Worm (Caenorhabditis elegans) whole organism, early embryonic: ENCODE measurements around the gene F13E9.19.

ENCODE experiments used
- aly-1 ChIP-seq: sonication (generic microtip); optimal IDR thresholded peaks from 2 replicates; lab custom pipeline; 2016; ENCODE audit warnings: missing genetic modification characterization, missing compliant biosample characterization
- ama-1 ChIP-seq: fragments of 150-350 bp; optimal IDR thresholded peaks from 2 replicates; lab custom pipeline; 2014
- pes-1 ChIP-seq: fragments of 200-800 bp; sonication (Bioruptor generic); IDR thresholded peaks from 2 replicates; pipeline ENCODE4 v1.3.6; 2022; ENCODE audit warnings: missing genetic modification reagents, missing genetic modification characterization, missing compliant biosample characterization
- scrt-1 ChIP-seq: fragments of 200-800 bp; sonication (Bioruptor generic); IDR thresholded peaks from 2 replicates; pipeline ENCODE4 v1.3.6; 2022; ENCODE audit warnings: missing genetic modification characterization, missing compliant biosample characterization

DNA sequence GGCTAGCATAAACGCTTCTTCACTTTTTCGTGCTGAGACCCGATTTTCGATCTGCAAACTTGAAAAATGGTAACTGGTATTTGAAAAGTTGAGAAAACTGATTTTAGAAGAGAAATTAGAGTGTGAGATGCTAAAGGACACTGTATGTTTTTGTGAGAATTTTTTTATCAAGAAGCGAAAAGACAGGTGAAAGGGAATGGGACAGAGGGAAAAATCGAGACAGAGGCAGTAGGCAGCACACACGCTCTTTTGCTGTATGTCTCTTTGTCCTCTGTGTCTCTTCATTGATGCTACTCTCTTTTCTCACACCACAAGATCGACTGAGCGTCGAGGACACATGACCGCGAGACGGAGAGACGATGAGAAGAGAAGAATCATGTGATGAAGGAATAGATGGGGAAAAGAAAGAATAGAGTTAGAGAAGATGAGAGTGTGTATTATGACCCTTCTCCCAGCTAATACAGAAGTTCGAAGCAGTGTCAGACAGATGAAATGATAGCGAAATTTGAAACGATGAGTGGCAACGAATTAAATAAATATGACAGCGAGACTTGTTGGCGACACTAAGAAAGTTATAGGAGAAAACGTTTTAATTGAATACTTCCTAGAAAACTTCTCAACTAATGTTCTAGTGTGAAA lies 36.8 kb downstream of the F13E9.19 start, which contains the start of gene lgg-2:
- TF ChIP-seq ama-1 (lab: Kevin White, UChicago) = no peak
- no peak for TF ChIP-seq pes-1
- no peak for TF ChIP-seq aly-1 (tag; lab: Kevin White, UChicago)
- TF ChIP-seq scrt-1 (GFP tag; lab: Robert Waterston, UW) = no peak
